Fruit fly (Drosophila melanogaster) whole organism, wandering third instar larva: ENCODE data around the gene CG34408.

Experiments
- CG32264 ChIP-seq: fragments of 200-800 bp; sonication (Bioruptor generic); optimal IDR thresholded peaks from 2 replicates; lab custom pipeline; 2016; ENCODE audit warnings: missing biosample characterization, missing genetic modification characterization
- CrebA ChIP-seq: fragments of 200-800 bp; sonication (Bioruptor generic); optimal IDR thresholded peaks from 2 replicates; lab custom pipeline; 2016; ENCODE audit warnings: missing biosample characterization, mild to moderate bottlenecking, missing genetic modification characterization, borderline replicate concordance
- Dfd ChIP-seq: fragments of >200 bp; optimal IDR thresholded peaks from 2 replicates; lab custom pipeline; 2017; ENCODE audit warnings: missing biosample characterization, missing genetic modification characterization
- Myc ChIP-seq: fragments of >200 bp; optimal IDR thresholded peaks from 2 replicates; lab custom pipeline; 2017
- OdsH ChIP-seq: fragments of 200-800 bp; sonication (Bioruptor generic); optimal IDR thresholded peaks from 2 replicates; lab custom pipeline; 2016; ENCODE audit warnings: missing biosample characterization, mild to moderate bottlenecking, missing genetic modification characterization
- br ChIP-seq: fragments of 200-800 bp; sonication (Bioruptor generic); optimal IDR thresholded peaks from 2 replicates; lab custom pipeline; 2016; ENCODE audit warnings: missing biosample characterization, missing genetic modification characterization
- fru ChIP-seq: fragments of 200-800 bp; sonication (Bioruptor generic); optimal IDR thresholded peaks from 3 replicates; lab custom pipeline; 2016; ENCODE audit warnings: missing biosample characterization, mild to moderate bottlenecking, missing genetic modification characterization
- lola ChIP-seq: fragments of >200 bp; optimal IDR thresholded peaks from 2 replicates; lab custom pipeline; 2017; ENCODE audit warnings: missing biosample characterization, missing genetic modification characterization
- pan ChIP-seq: fragments of >200 bp; optimal IDR thresholded peaks from 2 replicates; lab custom pipeline; 2017
- psq ChIP-seq: fragments of 200-800 bp; sonication (Bioruptor generic); optimal IDR thresholded peaks from 3 replicates; lab custom pipeline; 2017; ENCODE audit warnings: missing biosample characterization, mild to moderate bottlenecking, missing genetic modification characterization, moderate library complexity
- rgr ChIP-seq: fragments of 200-800 bp; sonication (Bioruptor generic); optimal IDR thresholded peaks from 3 replicates; lab custom pipeline; 2016; ENCODE audit warnings: missing biosample characterization, mild to moderate bottlenecking, missing genetic modification characterization
- usp ChIP-seq: fragments of >200 bp; optimal IDR thresholded peaks from 2 replicates; lab custom pipeline; 2017; ENCODE audit warnings: missing biosample characterization, missing genetic modification characterization

DNA sequence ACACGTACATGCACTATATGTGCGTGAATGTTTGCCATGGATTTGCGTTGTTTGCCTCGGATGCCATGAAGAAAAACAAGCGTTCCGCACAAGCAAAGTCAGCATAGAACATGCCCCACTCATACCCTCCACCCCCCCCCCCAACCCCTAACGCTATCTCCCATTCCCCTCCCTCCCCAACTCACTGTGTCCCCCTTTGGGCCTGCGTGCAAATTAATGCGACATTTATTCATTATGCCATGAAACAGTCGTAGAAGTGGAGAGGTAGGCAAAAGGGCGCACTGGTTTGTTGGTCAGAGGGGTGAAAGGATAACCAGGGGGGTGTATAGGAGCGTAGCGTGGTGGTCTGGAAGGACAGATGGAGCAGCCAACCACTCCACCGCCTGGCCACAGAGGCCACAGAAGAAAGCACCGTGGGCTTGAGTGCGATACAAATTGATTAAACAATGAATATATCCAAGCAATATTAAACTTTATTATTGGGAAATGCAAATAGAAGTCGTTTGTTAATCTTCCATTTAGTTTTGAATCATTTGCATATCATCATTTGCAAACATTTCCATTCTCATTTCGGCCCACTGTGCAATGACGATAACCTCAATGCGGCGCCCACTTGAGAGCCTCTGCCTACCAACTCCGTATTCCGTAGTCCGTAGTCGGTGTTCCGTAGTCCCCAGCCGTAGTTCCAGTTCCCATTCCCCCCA, 35.4 kb upstream of the CG34408 start:
- TF ChIP-seq lola (GFP tag; lab: Kevin White, UChicago) (no peak), psq (no peak), Dfd (no peak), rgr (GFP tag; lab: Kevin White, UChicago) (peak; percentile 1), CrebA (no peak), fru (peak; percentile 58), br (GFP tag; lab: Kevin White, UChicago) (no peak), usp (no peak), Myc (lab: Kevin White, UChicago) (no peak), CG32264 (GFP tag; lab: Kevin White, UChicago) (no peak), OdsH (no peak), pan (lab: Kevin White, UChicago) (no peak)
